Worm (Caenorhabditis elegans): ENCODE results near the gene Y57G11C.20.

Y57G11C.20 gene

DNA sequence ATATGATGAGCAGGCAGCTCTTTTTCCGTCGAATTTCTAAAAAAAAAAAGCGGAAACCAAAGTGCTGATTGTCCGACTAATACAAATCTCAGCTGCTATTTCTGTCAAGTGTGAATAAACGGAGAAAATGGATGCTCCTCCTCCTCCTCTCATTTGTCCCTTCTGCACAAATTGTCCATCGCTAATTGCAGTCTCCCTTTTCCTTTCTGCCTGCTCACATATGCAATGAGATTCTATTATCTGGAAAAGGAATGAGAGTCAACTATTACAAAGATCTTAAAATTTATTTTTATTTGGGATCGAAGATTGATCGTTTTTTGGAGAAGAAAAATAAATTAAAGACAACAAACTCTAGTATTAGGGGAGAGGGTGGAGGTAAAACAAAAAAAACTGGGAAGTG lies 20.9 kb upstream of the Y57G11C.20 start:
- peak; percentile 13 for TF ChIP-seq crh-2 (tag; optimal IDR thresholded peaks at IDR 0.05)
- TF ChIP-seq lsy-2 (tag; optimal IDR thresholded peaks at IDR 0.05), result peak in 1 of 2 experiments; percentile 48
- peak; percentile 53 for TF ChIP-seq nhr-21 (tag; optimal IDR thresholded peaks at IDR 0.05)
- peak; percentile 26 for TF ChIP-seq lin-13 (GFP tag; optimal IDR thresholded peaks at IDR 0.05)
- TF ChIP-seq ama-1 (optimal IDR thresholded peaks at IDR 0.05), result peak; percentile 11
- TF ChIP-seq ceh-82 (tag; optimal IDR thresholded peaks at IDR 0.05), result no peak
- no peak for TF ChIP-seq ceh-16 (tag; optimal IDR thresholded peaks at IDR 0.05)

DNA sequence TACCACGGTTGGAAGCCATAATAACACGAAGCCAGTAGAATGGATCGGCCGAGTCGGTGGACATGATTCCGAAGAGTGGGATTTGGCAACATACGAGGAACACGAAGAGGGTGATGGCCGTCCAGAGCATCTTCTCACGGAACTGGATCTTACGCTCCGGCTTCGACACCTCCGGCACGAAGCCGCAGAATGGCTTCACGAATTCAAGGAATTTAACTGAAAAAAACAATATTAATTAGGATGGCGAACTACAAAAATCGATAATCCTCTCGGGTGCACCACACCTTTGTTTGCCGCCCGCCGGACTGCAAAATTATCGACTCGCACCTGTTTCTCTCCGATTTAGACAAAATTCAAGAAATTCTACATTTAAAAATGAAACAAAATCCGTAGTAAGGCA lies 19.0 kb upstream of the Y57G11C.20 start:
- TF ChIP-seq ztf-1 (GFP tag; conservative IDR thresholded peaks at IDR 0.05), result 0 out of 2 replicates have a peak, but pooled peaks have one; percentile 62
- TF ChIP-seq mbf-1 (tag; optimal IDR thresholded peaks at IDR 0.05), result no peak
- TF ChIP-seq R02D3.7 (tag; optimal IDR thresholded peaks at IDR 0.05), result no peak

DNA sequence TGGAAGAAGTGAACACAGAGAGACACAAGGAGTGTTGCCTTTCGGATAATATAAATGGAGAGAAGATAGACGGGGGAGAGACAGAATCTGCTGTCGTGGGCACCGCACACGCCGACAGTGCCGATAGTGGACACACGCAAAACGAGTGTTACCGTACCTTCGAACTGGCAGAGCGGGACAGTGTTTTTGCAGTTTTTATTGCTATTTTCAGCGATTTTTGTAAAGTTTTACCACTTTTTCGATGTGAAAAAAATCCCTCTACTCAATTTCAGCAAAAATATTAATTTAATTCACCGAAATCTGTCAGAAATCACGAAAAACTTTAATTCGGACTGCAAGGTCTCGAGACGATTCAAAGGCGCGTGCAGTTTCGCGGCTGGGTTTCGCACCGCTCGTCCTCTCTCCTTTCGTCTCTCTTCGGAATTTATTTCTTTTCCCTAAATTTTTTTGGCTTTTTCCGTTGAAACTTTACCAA lies 18.2 kb upstream of the Y57G11C.20 start, which contains the start of gene sec-61.A:
sec-61.A (minus strand) TSS at position 387 of the 475 bp plus-strand sequence.
- TF ChIP-seq crh-2 (tag; optimal IDR thresholded peaks at IDR 0.05) (peak; percentile 85), sma-3 (GFP tag; optimal IDR thresholded peaks at IDR 0.05) (peak; percentile 93), nhr-23 (tag; optimal IDR thresholded peaks at IDR 0.05) (no peak), zag-1 (tag; optimal IDR thresholded peaks at IDR 0.05) (no peak), lin-39 (tag; optimal IDR thresholded peaks at IDR 0.05) (no peak), elt-1 (tag; optimal IDR thresholded peaks at IDR 0.05) (no peak), egl-27 (tag; optimal IDR thresholded peaks at IDR 0.05) (no peak), nhr-6 (tag; optimal IDR thresholded peaks at IDR 0.05) (no peak), elt-3 (tag; optimal IDR thresholded peaks at IDR 0.05) (no peak), fos-1 (tag; optimal IDR thresholded peaks at IDR 0.05) (peak; percentile 45), peb-1 (tag; optimal IDR thresholded peaks at IDR 0.05) (peak; percentile 64), nhr-25 (tag; optimal IDR thresholded peaks at IDR 0.05) (peak; percentile 77), mab-5 (tag; optimal IDR thresholded peaks at IDR 0.05) (peak; percentile 47), unc-55 (GFP tag; optimal IDR thresholded peaks at IDR 0.05) (peak; percentile 73), lsy-2 (tag; optimal IDR thresholded peaks at IDR 0.05) (peak; percentile 98 to 99), mdl-1 (tag; optimal IDR thresholded peaks at IDR 0.05) (peak in 1 of 2 experiments; percentile 71), nhr-129 (tag; optimal IDR thresholded peaks at IDR 0.05) (peak; percentile 66), gmeb-1 (tag; optimal IDR thresholded peaks at IDR 0.05) (peak; percentile 61), dmd-4 (tag; optimal IDR thresholded peaks at IDR 0.05) (no peak), lin-11 (tag; optimal IDR thresholded peaks at IDR 0.05) (peak; percentile 62), ZK546.5 (tag; optimal IDR thresholded peaks at IDR 0.05) (no peak), nhr-237 (tag; optimal IDR thresholded peaks at IDR 0.05) (peak; percentile 16), nhr-21 (tag; optimal IDR thresholded peaks at IDR 0.05) (peak; percentile 80), nhr-12 (tag; optimal IDR thresholded peaks at IDR 0.05) (no peak), sem-4 (tag; optimal IDR thresholded peaks at IDR 0.05) (no peak), skn-1 (tag; optimal IDR thresholded peaks at IDR 0.05) (no peak), ztf-4 (tag; optimal IDR thresholded peaks at IDR 0.05) (no peak), ama-1 (optimal IDR thresholded peaks at IDR 0.05) (no peak), ceh-82 (tag; optimal IDR thresholded peaks at IDR 0.05) (no peak), ztf-11 (tag; optimal IDR thresholded peaks at IDR 0.05) (no peak), C34F6.9 (tag; optimal IDR thresholded peaks at IDR 0.05) (peak; percentile 81), nhr-77 (tag; optimal IDR thresholded peaks at IDR 0.05) (no peak), R02D3.7 (tag; optimal IDR thresholded peaks at IDR 0.05) (no peak), aly-2 (tag; optimal IDR thresholded peaks at IDR 0.05) (no peak), alr-1 (tag; optimal IDR thresholded peaks at IDR 0.05) (no peak), Y55F3AM.14 (GFP tag; optimal IDR thresholded peaks at IDR 0.05) (no peak), nhr-10 (tag; optimal IDR thresholded peaks at IDR 0.05) (peak; percentile 17), ceh-16 (tag; optimal IDR thresholded peaks at IDR 0.05) (peak; percentile 43), sma-9 (GFP tag; optimal IDR thresholded peaks at IDR 0.05) (no peak), sma-9 (tag; optimal IDR thresholded peaks at IDR 0.05) (no peak), blmp-1 (tag; optimal IDR thresholded peaks at IDR 0.05; ENCODE audit: insufficient read depth) (no peak), mbf-1 (tag; optimal IDR thresholded peaks at IDR 0.05) (no peak), lin-13 (GFP tag; optimal IDR thresholded peaks at IDR 0.05) (peak; percentile 56), F13H6.1 (tag; optimal IDR thresholded peaks at IDR 0.05) (peak; percentile 75), unc-39 (tag; optimal IDR thresholded peaks at IDR 0.05) (no peak), ztf-1 (GFP tag; conservative IDR thresholded peaks at IDR 0.05) (no peak), snpc-4 (tag; optimal IDR thresholded peaks at IDR 0.05) (no peak), unc-62 (GFP tag; optimal IDR thresholded peaks at IDR 0.05) (no peak), nhr-11 (tag; optimal IDR thresholded peaks at IDR 0.05) (no peak)

All from whole organism, L2 larva.